Worm (Caenorhabditis elegans): ENCODE results near the gene C44F1.1.

- TF ChIP-seq hnd-1 (tag; optimal IDR thresholded peaks at IDR 0.05) (no peak), tra-4 (tag; optimal IDR thresholded peaks at IDR 0.05) (no peak), ceh-36 (tag; optimal IDR thresholded peaks at IDR 0.05) (no peak), hmg-4 (GFP tag; optimal IDR thresholded peaks at IDR 0.05) (no peak), pes-1 (GFP tag; IDR thresholded peaks at IDR 0.05) (no peak), ama-1 (optimal IDR thresholded peaks at IDR 0.05) (no peak), B0310.2 (tag; optimal IDR thresholded peaks at IDR 0.05) (no peak), aly-1 (tag; optimal IDR thresholded peaks at IDR 0.05) (no peak), tbx-37 (GFP tag; conservative IDR thresholded peaks at IDR 0.05) (no peak), ets-7 (tag; optimal IDR thresholded peaks at IDR 0.05) (no peak), sea-1 (GFP tag; conservative IDR thresholded peaks at IDR 0.05) (no peak), hmbx-1 (tag; optimal IDR thresholded peaks at IDR 0.05) (no peak)
Observed at ce11 chrIII:3800934-3801252, 35.5 kb upstream of the C44F1.1 start.

Data from whole organism, early embryonic.